Fruit fly (Drosophila melanogaster): Measurements from ENCODE around the gene CG15020.

The CG15020 gene

DNA sequence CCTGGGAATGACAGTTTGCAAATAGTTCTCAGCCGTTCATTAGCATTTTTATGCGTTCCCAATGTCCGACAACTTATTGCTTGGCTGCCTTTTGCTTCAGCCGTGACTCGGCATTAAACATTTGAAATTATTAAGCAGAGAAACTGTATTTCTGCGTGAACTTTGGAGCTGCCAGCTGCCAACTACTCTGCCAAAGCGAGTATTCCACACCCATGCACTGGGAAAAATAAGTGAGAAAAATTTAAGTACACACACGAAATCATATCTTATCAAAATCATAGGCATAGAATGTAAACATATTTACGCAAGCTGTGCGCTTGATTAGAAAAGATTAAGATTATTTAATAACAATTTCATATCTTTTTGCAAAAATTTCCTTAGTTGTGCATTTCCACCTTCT lies 8.5 kb upstream of the CG15020 start (continued):
- no peak for TF ChIP-seq CG15479 (GFP tag; optimal IDR thresholded peaks at IDR 0.05)
- TF ChIP-seq slp2 (GFP tag; optimal IDR thresholded peaks at IDR 0.05) = no peak
- TF ChIP-seq tin (GFP tag; optimal IDR thresholded peaks at IDR 0.05) = peak; percentile 3
- no peak for TF ChIP-seq NC2β (GFP tag; optimal IDR thresholded peaks at IDR 0.05)
- TF ChIP-seq ara (GFP tag; IDR thresholded peaks at IDR 0.05) = no peak
- no peak for TF ChIP-seq CG10654 (GFP tag; optimal IDR thresholded peaks at IDR 0.05)
- no peak for TF ChIP-seq Neu2 (GFP tag; optimal IDR thresholded peaks at IDR 0.05; ENCODE audit: borderline replicate concordance)
- TF ChIP-seq da (GFP tag; optimal IDR thresholded peaks at IDR 0.05) = no peak
- TF ChIP-seq CG11696 (GFP tag; IDR thresholded peaks at IDR 0.05) = peak; percentile 35; the same call in 1 of the 2 replicates
- TF ChIP-seq CG9817 (tag; optimal IDR thresholded peaks at IDR 0.05) = peak; percentile 26
- TF ChIP-seq dan (GFP tag; IDR thresholded peaks at IDR 0.05) = no peak
- TF ChIP-seq CG10321 (GFP tag; IDR thresholded peaks at IDR 0.05) = 0 out of 2 replicates have a peak, but pooled peaks have one; percentile 29
- peak; percentile 40 for TF ChIP-seq CG15269 (tag; optimal IDR thresholded peaks at IDR 0.05)
- peak; percentile 49; the same call in 1 of the 2 replicates for TF ChIP-seq sens-2 (GFP tag; IDR thresholded peaks at IDR 0.05)
- peak; percentile 60 for TF ChIP-seq mam (GFP tag; optimal IDR thresholded peaks at IDR 0.05)
- peak; percentile 18 for TF ChIP-seq Hsf (GFP tag; optimal IDR thresholded peaks at IDR 0.05)
- no peak for TF ChIP-seq Dek (tag; optimal IDR thresholded peaks at IDR 0.05)
- TF ChIP-seq jumu (GFP tag; optimal IDR thresholded peaks at IDR 0.05) = no peak
- TF ChIP-seq dati (GFP tag; IDR thresholded peaks at IDR 0.05) = no peak
- no peak for TF ChIP-seq oc (tag; optimal IDR thresholded peaks at IDR 0.05)
- TF ChIP-seq Chrac-16 (GFP tag; optimal IDR thresholded peaks at IDR 0.05) = peak; percentile 26
- peak; percentile 72; the same call in 2 of the 3 replicates for TF ChIP-seq CG14050 (GFP tag; IDR thresholded peaks at IDR 0.05)
- TF ChIP-seq dysf (GFP tag; IDR thresholded peaks at IDR 0.05) = peak; percentile 79
- no peak for TF ChIP-seq CG9437 (GFP tag; optimal IDR thresholded peaks at IDR 0.05)
- TF ChIP-seq bsh (GFP tag; optimal IDR thresholded peaks at IDR 0.05) = peak in 1 of 2 experiments; percentile 42
- TF ChIP-seq sr (GFP tag; IDR thresholded peaks at IDR 0.05) = 0 out of 3 replicates have a peak, but pooled peaks have one; percentile 18
- TF ChIP-seq Jarid2 (GFP tag; optimal IDR thresholded peaks at IDR 0.05) = peak; percentile 5
- TF ChIP-seq CG8388 (GFP tag; optimal IDR thresholded peaks at IDR 0.05) = peak; percentile 15
- TF ChIP-seq Myb (GFP tag; optimal IDR thresholded peaks at IDR 0.05) = no peak
- TF ChIP-seq Ets97D (GFP tag; optimal IDR thresholded peaks at IDR 0.05) = peak; percentile 11
- peak; percentile 34 for TF ChIP-seq CG4424 (GFP tag; optimal IDR thresholded peaks at IDR 0.05)
- no peak for TF ChIP-seq CG5180 (GFP tag; optimal IDR thresholded peaks at IDR 0.05)
- TF ChIP-seq lab (GFP tag; optimal IDR thresholded peaks at IDR 0.05) = peak; percentile 56
- TF ChIP-seq ken (GFP tag; IDR thresholded peaks at IDR 0.05) = no peak
- no peak for TF ChIP-seq tna (GFP tag; IDR thresholded peaks at IDR 0.05; ENCODE audit: partially characterized antibody)
- no peak for TF ChIP-seq CG32772 (GFP tag; IDR thresholded peaks at IDR 0.05)
- TF ChIP-seq CG10209 (GFP tag; optimal IDR thresholded peaks at IDR 0.05) = no peak
- peak; percentile 34 for TF ChIP-seq CG13775 (GFP tag; optimal IDR thresholded peaks at IDR 0.05)
- TF ChIP-seq CoRest (tag; optimal IDR thresholded peaks at IDR 0.05) = peak; percentile 27
- TF ChIP-seq CG7786 (GFP tag; optimal IDR thresholded peaks at IDR 0.05) = peak; percentile 22
- peak; percentile 23; the same call in 1 of the 4 replicates for TF ChIP-seq Gug (GFP tag; IDR thresholded peaks at IDR 0.05)
- peak; percentile 34; the same call in 1 of the 2 replicates for TF ChIP-seq CG32767 (GFP tag; IDR thresholded peaks at IDR 0.05)
- TF ChIP-seq CG8944 (GFP tag; optimal IDR thresholded peaks at IDR 0.05) = peak; percentile 12
- no peak for TF ChIP-seq h (optimal IDR thresholded peaks at IDR 0.05)
- peak; percentile 86; the same call in 2 of the 4 replicates for TF ChIP-seq chinmo (GFP tag; IDR thresholded peaks at IDR 0.05; ENCODE audit: partially characterized antibody)
- TF ChIP-seq pita (GFP tag; optimal IDR thresholded peaks at IDR 0.05) = no peak
- TF ChIP-seq CG11093 (GFP tag; IDR thresholded peaks at IDR 0.05) = 0 out of 3 replicates have a peak, but pooled peaks have one; percentile 30
- no peak for TF ChIP-seq CG10979 (tag; optimal IDR thresholded peaks at IDR 0.05)
- TF ChIP-seq run (tag; optimal IDR thresholded peaks at IDR 0.05) = no peak
- TF ChIP-seq fu2 (GFP tag; optimal IDR thresholded peaks at IDR 0.05) = peak; percentile 31
- TF ChIP-seq CG18476 (GFP tag; optimal IDR thresholded peaks at IDR 0.05) = no peak

All from whole organism, embryonic.